Fruit fly (Drosophila melanogaster): ENCODE results near the gene CG12402.

CG12402 gene

DNA sequence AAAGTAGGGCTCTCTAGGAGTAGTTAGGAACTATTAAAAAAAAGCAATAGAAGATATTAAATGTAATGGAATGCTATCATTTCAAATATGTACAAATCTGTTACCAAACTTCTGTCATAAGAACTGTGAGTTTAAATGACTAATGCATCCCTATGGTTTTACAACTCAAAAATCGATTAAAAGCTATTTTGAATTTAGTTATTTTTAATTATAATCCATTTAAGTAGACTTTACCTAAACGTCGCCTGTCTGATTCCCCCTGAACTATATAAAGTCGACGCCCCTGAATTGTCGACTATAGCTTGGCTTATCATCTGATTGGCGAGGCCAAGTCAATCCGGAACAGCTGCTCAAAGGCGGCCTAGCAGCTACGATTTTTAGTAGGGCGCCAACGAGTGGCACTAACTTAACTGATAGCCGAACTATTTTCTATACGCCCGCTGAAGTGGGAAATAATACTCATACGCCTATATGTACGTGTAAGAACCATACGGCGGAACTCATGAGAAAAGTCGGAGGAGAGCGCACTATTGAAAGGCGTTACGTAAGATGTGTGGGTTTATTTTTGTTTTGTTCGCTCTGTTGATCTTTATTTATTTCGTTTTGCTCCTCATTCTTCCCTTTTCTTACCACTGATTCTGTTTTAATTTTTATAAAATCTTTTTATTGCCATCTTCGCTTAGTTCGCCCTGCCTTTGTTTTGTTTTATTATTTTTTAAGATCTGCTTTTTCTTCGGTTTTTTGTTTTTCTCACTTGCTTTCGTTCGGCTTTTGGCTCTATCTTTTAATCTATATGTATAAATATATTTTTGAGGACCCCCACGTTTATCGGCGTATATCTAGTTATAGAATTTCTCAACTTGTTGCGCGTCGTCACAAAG lies 45.9 kb downstream of the CG12402 start (continued):
- TF ChIP-seq disco-r (GFP tag; optimal IDR thresholded peaks at IDR 0.05) (no peak), lov (optimal IDR thresholded peaks at IDR 0.05) (no peak), lov (GFP tag; IDR thresholded peaks at IDR 0.05) (no peak), CG12155 (GFP tag; optimal IDR thresholded peaks at IDR 0.05) (peak; percentile 15), CG12104 (GFP tag; optimal IDR thresholded peaks at IDR 0.05) (peak; percentile 46), Rfx (GFP tag; IDR thresholded peaks at IDR 0.05) (peak; percentile 60; the same call in 1 of the 2 replicates), CG9727 (GFP tag; optimal IDR thresholded peaks at IDR 0.05) (peak; percentile 19), caup (GFP tag; optimal IDR thresholded peaks at IDR 0.05; ENCODE audit: severe bottlenecking) (peak; percentile 9), lmd (GFP tag; IDR thresholded peaks at IDR 0.05) (peak; percentile 39; the same call in 1 of the 2 replicates), ind (GFP tag; optimal IDR thresholded peaks at IDR 0.05) (peak; percentile 11), nau (GFP tag; optimal IDR thresholded peaks at IDR 0.05) (peak; percentile 46), oc (tag; optimal IDR thresholded peaks at IDR 0.05) (no peak), CG12659 (GFP tag; optimal IDR thresholded peaks at IDR 0.05) (peak; percentile 34), BtbVII (GFP tag; optimal IDR thresholded peaks at IDR 0.05) (peak; percentile 10), exex (tag; optimal IDR thresholded peaks at IDR 0.05) (peak; percentile 27), Asciz (GFP tag; optimal IDR thresholded peaks at IDR 0.05) (peak; percentile 56), crp (GFP tag; optimal IDR thresholded peaks at IDR 0.05) (peak in 1 of 2 experiments; percentile 8), CoRest (tag; optimal IDR thresholded peaks at IDR 0.05) (peak; percentile 42), CG3281 (GFP tag; optimal IDR thresholded peaks at IDR 0.05) (peak; percentile 68), PHDP (tag; optimal IDR thresholded peaks at IDR 0.05) (peak; percentile 30), gem (tag; optimal IDR thresholded peaks at IDR 0.05) (peak; percentile 42), chm (GFP tag; IDR thresholded peaks at IDR 0.05) (no peak), nerfin-2 (GFP tag; IDR thresholded peaks at IDR 0.05; ENCODE audit: partially characterized antibody) (no peak), CG2712 (tag; optimal IDR thresholded peaks at IDR 0.05) (peak; percentile 55), CG18262 (tag; optimal IDR thresholded peaks at IDR 0.05) (peak; percentile 54), odd (GFP tag; optimal IDR thresholded peaks at IDR 0.05) (peak; percentile 1), nerfin-1 (tag; optimal IDR thresholded peaks at IDR 0.05) (no peak), dpn (GFP tag; optimal IDR thresholded peaks at IDR 0.05) (peak in 1 of 2 experiments; percentile 1), CG6765 (GFP tag; optimal IDR thresholded peaks at IDR 0.05) (peak; percentile 7), HHEX (GFP tag; optimal IDR thresholded peaks at IDR 0.05) (peak; percentile 36), Oli (tag; optimal IDR thresholded peaks at IDR 0.05) (peak; percentile 52), Ptx1 (GFP tag; IDR thresholded peaks at IDR 0.05) (peak; percentile 54), CG4854 (GFP tag; optimal IDR thresholded peaks at IDR 0.05) (peak; percentile 21), bsh (GFP tag; optimal IDR thresholded peaks at IDR 0.05) (peak; percentile 16 to 20), jumu (GFP tag; optimal IDR thresholded peaks at IDR 0.05) (no peak), CG43689 (GFP tag; IDR thresholded peaks at IDR 0.05) (no peak), CG2199 (GFP tag; IDR thresholded peaks at IDR 0.05) (peak; percentile 85; the same call in 2 of the 3 replicates), hbn (GFP tag; IDR thresholded peaks at IDR 0.05; ENCODE audit: partially characterized antibody) (no peak), Trl (optimal IDR thresholded peaks at IDR 0.05) (peak; percentile 5 to 17), Trl (GFP tag; optimal IDR thresholded peaks at IDR 0.05) (no peak), CG15269 (tag; optimal IDR thresholded peaks at IDR 0.05) (peak; percentile 30), scrt (GFP tag; optimal IDR thresholded peaks at IDR 0.05) (peak; percentile 20), chinmo (GFP tag; IDR thresholded peaks at IDR 0.05; ENCODE audit: partially characterized antibody) (0 out of 4 replicates have a peak, but pooled peaks have one; percentile 39), mirr (GFP tag; optimal IDR thresholded peaks at IDR 0.05) (peak; percentile 47), Max (GFP tag; optimal IDR thresholded peaks at IDR 0.05) (peak; percentile 2), Fer1 (GFP tag; optimal IDR thresholded peaks at IDR 0.05) (peak; percentile 66), CG1233 (GFP tag; optimal IDR thresholded peaks at IDR 0.05) (peak; percentile 30)
